Worm (Caenorhabditis elegans) whole organism, young adult: ENCODE measurements around the gene cyp-31A5.

ENCODE experiments used
- B0019.2 ChIP-seq: fragments of 200-800 bp; sonication (Bioruptor generic); conservative IDR thresholded peaks from 2 replicates; pipeline ENCODE4 v1.3.6; 2022; ENCODE audit warnings: missing genetic modification reagents, missing genetic modification characterization, missing compliant biosample characterization
- B0035.1 ChIP-seq: sonication (generic microtip); optimal IDR thresholded peaks from 2 replicates; lab custom pipeline; 2016; ENCODE audit warnings: missing genetic modification characterization, mild to moderate bottlenecking, missing compliant biosample characterization, missing genotype, missing genetic modification reagents
- B0336.3 ChIP-seq: fragments of 200-800 bp; sonication (Bioruptor generic); IDR thresholded peaks from 2 replicates; pipeline ENCODE4 v1.3.6; 2022; ENCODE audit warnings: missing genetic modification characterization, missing compliant biosample characterization
- C17E4.6 ChIP-seq: fragments of 200-800 bp; sonication (Bioruptor generic); IDR thresholded peaks from 2 replicates; pipeline ENCODE4 v1.3.6; 2022; ENCODE audit warnings: missing genetic modification reagents, missing genetic modification characterization, missing compliant biosample characterization
- F23B12.7 ChIP-seq: sonication (generic microtip); optimal IDR thresholded peaks from 2 replicates; lab custom pipeline; 2017; ENCODE audit warnings: missing genetic modification characterization, mild to moderate bottlenecking, missing compliant biosample characterization, antibody characterized with exemption, moderate library complexity; ENCODE audit not compliant: insufficient read depth
- F33H1.4 ChIP-seq: fragments of 200-800 bp; sonication (Bioruptor generic); IDR thresholded peaks from 2 replicates; pipeline ENCODE4 v1.3.6; 2022; ENCODE audit warnings: missing genetic modification reagents, missing genetic modification characterization, missing compliant biosample characterization
- F37B4.10 ChIP-seq: fragments of 200-800 bp; sonication (Bioruptor generic); IDR thresholded peaks from 2 replicates; pipeline ENCODE4 v1.3.6; 2022; ENCODE audit warnings: missing genetic modification characterization, missing compliant biosample characterization
- F52B5.7 ChIP-seq: sonication (generic microtip); optimal IDR thresholded peaks from 2 replicates; lab custom pipeline; 2016; ENCODE audit warnings: mild to moderate bottlenecking, missing genetic modification characterization, missing compliant biosample characterization
- K11D2.4 ChIP-seq: fragments of 200-800 bp; sonication (Bioruptor generic); IDR thresholded peaks from 2 replicates; pipeline ENCODE4 v1.3.6; 2022; ENCODE audit warnings: missing genetic modification reagents, missing genetic modification characterization, missing compliant biosample characterization
- K12H6.12 ChIP-seq: fragments of 200-800 bp; sonication (Bioruptor generic); optimal IDR thresholded peaks from 2 replicates; lab custom pipeline; 2018; ENCODE audit warnings: mild to moderate bottlenecking, missing genetic modification characterization, missing compliant biosample characterization
- T07F8.4 ChIP-seq: sonication (generic microtip); optimal IDR thresholded peaks from 2 replicates; lab custom pipeline; 2016; ENCODE audit warnings: mild to moderate bottlenecking, missing genetic modification characterization, moderate library complexity, missing compliant biosample characterization
- Y56A3A.18 ChIP-seq: fragments of 200-800 bp; sonication (Bioruptor generic); IDR thresholded peaks from 2 replicates; pipeline ENCODE4 v1.3.6; 2022; ENCODE audit warnings: missing genetic modification reagents, missing genetic modification characterization, missing compliant biosample characterization
- Y95B8A.8 ChIP-seq: fragments of 200-800 bp; sonication (Bioruptor generic); IDR thresholded peaks from 2 replicates; pipeline ENCODE4 v1.3.6; 2022; ENCODE audit warnings: missing genetic modification reagents, missing genetic modification characterization, missing compliant biosample characterization
- ama-1 ChIP-seq, 3 experiments: fragments of 150-350 bp in 1 of 3; sonication (generic microtip) in 2 of 3; optimal IDR thresholded peaks; 2 replicates each; lab custom pipeline; 2014 to 2018; ENCODE audit warnings: missing biosample characterization in 2 of 3, missing genetic modification characterization in 2 of 3, missing genetic modification reagents in 2 of 3
- aptf-2 ChIP-seq: fragments of 200-800 bp; sonication (Bioruptor generic); conservative IDR thresholded peaks from 2 replicates; pipeline ENCODE4 v1.3.6; 2022; ENCODE audit warnings: missing genetic modification reagents, missing genetic modification characterization, missing compliant biosample characterization
- athp-1 ChIP-seq: sonication (generic microtip); optimal IDR thresholded peaks from 2 replicates; lab custom pipeline; 2017; ENCODE audit warnings: mild to moderate bottlenecking, missing genetic modification characterization, missing compliant biosample characterization
- attf-3 ChIP-seq: fragments of 200-800 bp; sonication (Bioruptor generic); conservative IDR thresholded peaks from 2 replicates; pipeline ENCODE4 v1.3.6; 2022; ENCODE audit warnings: missing genetic modification reagents, missing genetic modification characterization, missing compliant biosample characterization
- bed-1 ChIP-seq: fragments of 200-800 bp; sonication (Bioruptor generic); IDR thresholded peaks from 2 replicates; pipeline ENCODE4 v1.3.6; 2022; ENCODE audit warnings: missing genetic modification reagents, missing genetic modification characterization, missing compliant biosample characterization
- ccch-3 ChIP-seq: fragments of 200-800 bp; sonication (Bioruptor generic); optimal IDR thresholded peaks from 2 replicates; lab custom pipeline; 2018; ENCODE audit warnings: mild to moderate bottlenecking, missing genetic modification characterization, missing compliant biosample characterization
- cebp-1 ChIP-seq, 2 experiments: fragments of 200-800 bp in 1 of 2; sonication (Bioruptor generic) in 1 of 2; sonication (generic microtip) in 1 of 2; IDR thresholded peaks in 1 of 2; optimal IDR thresholded peaks in 1 of 2; 2 replicates each; pipeline versions ENCODE4 v1.3.6 to Lab custom; 2017 to 2022; ENCODE audit warnings: missing compliant biosample characterization in 2 of 2, missing genetic modification characterization in 2 of 2, mild to moderate bottlenecking in 1 of 2, missing genetic modification reagents in 1 of 2, moderate library complexity in 1 of 2
- cebp-2 ChIP-seq: fragments of 200-800 bp; sonication (Bioruptor generic); IDR thresholded peaks from 2 replicates; pipeline ENCODE4 v1.3.6; 2022; ENCODE audit warnings: missing genetic modification characterization, missing compliant biosample characterization
- ceh-100 ChIP-seq: fragments of 200-800 bp; sonication (Bioruptor generic); IDR thresholded peaks from 2 replicates; pipeline ENCODE4 v1.3.6; 2022; ENCODE audit warnings: missing genetic modification reagents, missing genetic modification characterization, missing compliant biosample characterization
- ceh-79 ChIP-seq: sonication (generic microtip); optimal IDR thresholded peaks from 2 replicates; lab custom pipeline; 2017; ENCODE audit warnings: mild to moderate bottlenecking, missing genetic modification characterization, missing compliant biosample characterization
- chd-7 ChIP-seq: sonication (generic microtip); optimal IDR thresholded peaks from 2 replicates; lab custom pipeline; 2016; ENCODE audit warnings: mild to moderate bottlenecking, missing genetic modification characterization, moderate library complexity, missing compliant biosample characterization
- dpl-1 ChIP-seq: fragments of 150-350 bp; optimal IDR thresholded peaks from 2 replicates; lab custom pipeline; 2014; ENCODE audit warnings: missing biosample characterization, missing genetic modification reagents, missing genetic modification characterization
- egl-18 ChIP-seq: fragments of 200-800 bp; sonication (Bioruptor generic); IDR thresholded peaks from 2 replicates; pipeline ENCODE4 v1.3.6; 2022; ENCODE audit warnings: missing genetic modification reagents, missing genetic modification characterization, missing compliant biosample characterization
- ets-4 ChIP-seq: fragments of 200-800 bp; sonication (Bioruptor generic); optimal IDR thresholded peaks from 2 replicates; lab custom pipeline; 2018; ENCODE audit warnings: mild to moderate bottlenecking, missing genetic modification characterization, missing compliant biosample characterization
- gei-17 ChIP-seq: fragments of 200-800 bp; sonication (Bioruptor generic); optimal IDR thresholded peaks from 2 replicates; lab custom pipeline; 2018; ENCODE audit warnings: mild to moderate bottlenecking, missing genetic modification characterization, missing compliant biosample characterization
- hmg-1.2 ChIP-seq: fragments of 200-800 bp; sonication (Bioruptor generic); IDR thresholded peaks from 2 replicates; pipeline ENCODE4 v1.3.6; 2022; ENCODE audit warnings: missing genetic modification reagents, missing genetic modification characterization, missing compliant biosample characterization
- hrde-1 ChIP-seq: sonication (generic microtip); optimal IDR thresholded peaks from 2 replicates; lab custom pipeline; 2016; ENCODE audit warnings: missing genetic modification characterization, mild to moderate bottlenecking, missing compliant biosample characterization, moderate library complexity, missing genotype, missing genetic modification reagents, borderline replicate concordance
- let-526 ChIP-seq: fragments of 200-800 bp; sonication (Bioruptor generic); IDR thresholded peaks from 2 replicates; pipeline ENCODE4 v1.3.6; 2022; ENCODE audit warnings: missing genetic modification reagents, missing genetic modification characterization, missing compliant biosample characterization
- let-607 ChIP-seq, 2 experiments: fragments of 200-800 bp in 1 of 2; sonication (Bioruptor generic) in 1 of 2; sonication (generic microtip) in 1 of 2; optimal IDR thresholded peaks; 2 replicates each; lab custom pipeline; 2016 to 2018; ENCODE audit warnings: mild to moderate bottlenecking in 2 of 2, missing compliant biosample characterization in 2 of 2, missing genetic modification characterization in 2 of 2, moderate library complexity in 2 of 2, missing genotype in 1 of 2
- madf-3 ChIP-seq: fragments of 200-800 bp; sonication (Bioruptor generic); IDR thresholded peaks from 2 replicates; pipeline ENCODE4 v1.3.6; 2022; ENCODE audit warnings: missing genetic modification reagents, missing genetic modification characterization, missing compliant biosample characterization
- mel-28 ChIP-seq: sonication (generic microtip); optimal IDR thresholded peaks from 2 replicates; lab custom pipeline; 2016; ENCODE audit warnings: borderline replicate concordance, mild to moderate bottlenecking, missing genetic modification characterization, missing compliant biosample characterization
- mes-4 ChIP-seq: sonication (generic microtip); optimal IDR thresholded peaks from 2 replicates; lab custom pipeline; 2016; ENCODE audit warnings: missing genotype, missing genetic modification characterization, missing compliant biosample characterization
- mxl-1 ChIP-seq: sonication (generic microtip); optimal IDR thresholded peaks from 2 replicates; lab custom pipeline; 2016; ENCODE audit warnings: missing genetic modification characterization, missing compliant biosample characterization
- nhr-120 ChIP-seq: fragments of 200-800 bp; sonication (Bioruptor generic); IDR thresholded peaks from 2 replicates; pipeline ENCODE4 v1.3.6; 2022; ENCODE audit warnings: missing genetic modification characterization, missing compliant biosample characterization
- nhr-179 ChIP-seq: sonication (generic microtip); optimal IDR thresholded peaks from 2 replicates; lab custom pipeline; 2016; ENCODE audit warnings: mild to moderate bottlenecking, missing genetic modification characterization, missing compliant biosample characterization
- pha-4 ChIP-seq: fragments of 150-350 bp; sonication (generic microtip); optimal IDR thresholded peaks from 2 replicates; lab custom pipeline; 2014; ENCODE audit warnings: missing biosample characterization, missing genetic modification reagents, missing genetic modification characterization
- snpc-3.4 ChIP-seq: sonication (generic microtip); optimal IDR thresholded peaks from 2 replicates; lab custom pipeline; 2017; ENCODE audit warnings: missing genetic modification characterization, mild to moderate bottlenecking, missing compliant biosample characterization, antibody characterized with exemption, moderate library complexity, missing genotype, missing genetic modification reagents
- somi-1 ChIP-seq: fragments of 200-800 bp; sonication (Bioruptor generic); optimal IDR thresholded peaks from 2 replicates; lab custom pipeline; 2018; ENCODE audit warnings: mild to moderate bottlenecking, missing genetic modification characterization, missing compliant biosample characterization
- tbx-9 ChIP-seq: sonication (generic microtip); optimal IDR thresholded peaks from 2 replicates; lab custom pipeline; 2016; ENCODE audit warnings: borderline replicate concordance, missing genetic modification characterization, inconsistent platforms, missing compliant biosample characterization
- unc-130 ChIP-seq: sonication (generic microtip); optimal IDR thresholded peaks from 2 replicates; lab custom pipeline; 2016; ENCODE audit warnings: missing genetic modification reagents, missing genetic modification characterization, missing compliant biosample characterization
- zfh-2 ChIP-seq: fragments of 200-800 bp; sonication (Bioruptor generic); conservative IDR thresholded peaks from 2 replicates; pipeline ENCODE4 v1.3.6; 2022; ENCODE audit warnings: missing genetic modification reagents, missing genetic modification characterization, missing compliant biosample characterization
- zim-3 ChIP-seq: sonication (generic microtip); optimal IDR thresholded peaks from 2 replicates; lab custom pipeline; 2017; ENCODE audit warnings: mild to moderate bottlenecking, missing genetic modification characterization, moderate library complexity, missing compliant biosample characterization
- ztf-22 ChIP-seq: fragments of 200-800 bp; sonication (Bioruptor generic); optimal IDR thresholded peaks from 2 replicates; lab custom pipeline; 2018; ENCODE audit warnings: mild to moderate bottlenecking, missing genetic modification characterization, moderate library complexity, missing compliant biosample characterization
- ztf-26 ChIP-seq: sonication (generic microtip); optimal IDR thresholded peaks from 2 replicates; lab custom pipeline; 2017; ENCODE audit warnings: missing genetic modification characterization, missing compliant biosample characterization

cyp-31A5 gene

ce11 chrIV:13369120-13369842 is 31.8 kb upstream of the cyp-31A5 start, which contains the start of gene agt-1 (continued):
- no peak for TF ChIP-seq B0019.2 (GFP tag; lab: Robert Waterston, UW)
- TF ChIP-seq zfh-2, result peak; percentile 84
- no peak for TF ChIP-seq snpc-3.4
- no peak for TF ChIP-seq F23B12.7 (tag; lab: Kevin White, UChicago)
- no peak for TF ChIP-seq dpl-1
- TF ChIP-seq T07F8.4 (tag; lab: Kevin White, UChicago), result no peak
- no peak for TF ChIP-seq B0035.1 (tag; lab: Kevin White, UChicago)
- TF ChIP-seq cebp-1 (GFP tag; IDR thresholded peaks at IDR 0.05; lab: Robert Waterston, UW), result no peak
- TF ChIP-seq cebp-1 (tag; optimal IDR thresholded peaks at IDR 0.05; lab: Kevin White, UChicago), result peak; percentile 5
- no peak for TF ChIP-seq K11D2.4
- no peak for TF ChIP-seq ceh-100 (GFP tag; lab: Robert Waterston, UW)
- peak; percentile 89 for TF ChIP-seq cebp-2 (GFP tag; lab: Robert Waterston, UW)
- no peak for TF ChIP-seq ama-1 (optimal IDR thresholded peaks at IDR 0.05; lab: Kevin White, UChicago)
- TF ChIP-seq ama-1 (GFP tag; optimal IDR thresholded peaks at IDR 0.05; lab: Kevin White, UChicago), result peak in 1 of 2 experiments; percentile 60
- no peak for TF ChIP-seq let-526 (GFP tag; lab: Robert Waterston, UW)
- no peak for TF ChIP-seq K12H6.12
- no peak for TF ChIP-seq madf-3 (GFP tag; lab: Robert Waterston, UW)
- TF ChIP-seq athp-1 (tag; lab: Kevin White, UChicago), result peak; percentile 29
- peak; percentile 68 for TF ChIP-seq B0336.3 (GFP tag; lab: Robert Waterston, UW)
- no peak for TF ChIP-seq ets-4
- no peak for TF ChIP-seq F52B5.7 (tag; lab: Kevin White, UChicago)
- TF ChIP-seq aptf-2 (GFP tag; lab: Robert Waterston, UW), result no peak
- TF ChIP-seq ztf-22 (GFP tag; lab: Kevin White, UChicago), result no peak
- no peak for TF ChIP-seq pha-4 (tag; lab: Kevin White, UChicago)
- TF ChIP-seq Y56A3A.18 (GFP tag; lab: Robert Waterston, UW), result peak; percentile 69
- TF ChIP-seq ztf-26, result no peak
- no peak for TF ChIP-seq mxl-1 (tag; lab: Kevin White, UChicago)
- TF ChIP-seq F33H1.4 (GFP tag; lab: Robert Waterston, UW), result peak; percentile 47
- TF ChIP-seq nhr-120, result no peak
- no peak for TF ChIP-seq hmg-1.2 (GFP tag; lab: Robert Waterston, UW)
- TF ChIP-seq ccch-3, result no peak
- 0 out of 2 replicates have a peak, but pooled peaks have one; percentile 34 for TF ChIP-seq Y95B8A.8 (GFP tag; lab: Robert Waterston, UW)
- no peak for TF ChIP-seq zim-3
- TF ChIP-seq gei-17 (GFP tag; lab: Kevin White, UChicago), result no peak
- no peak for TF ChIP-seq F37B4.10 (GFP tag; lab: Robert Waterston, UW)
- peak; percentile 33 for TF ChIP-seq hrde-1 (tag; lab: Kevin White, UChicago)
- TF ChIP-seq egl-18 (GFP tag; lab: Robert Waterston, UW), result no peak
- no peak for TF ChIP-seq tbx-9 (tag; lab: Kevin White, UChicago)
- no peak for TF ChIP-seq mes-4 (tag; lab: Kevin White, UChicago)
- no peak for TF ChIP-seq nhr-179 (tag; lab: Kevin White, UChicago)
- TF ChIP-seq let-607 (tag; optimal IDR thresholded peaks at IDR 0.05; lab: Kevin White, UChicago), result no peak
- TF ChIP-seq ceh-79, result peak; percentile 42
- TF ChIP-seq bed-1 (GFP tag; lab: Robert Waterston, UW), result no peak
- TF ChIP-seq somi-1 (GFP tag; lab: Kevin White, UChicago), result no peak
- peak; percentile 31 for TF ChIP-seq chd-7 (tag; lab: Kevin White, UChicago)
- TF ChIP-seq C17E4.6 (GFP tag; lab: Robert Waterston, UW), result no peak
- no peak for TF ChIP-seq attf-3 (GFP tag; lab: Robert Waterston, UW)
- TF ChIP-seq unc-130 (GFP tag; lab: Kevin White, UChicago), result no peak
- TF ChIP-seq mel-28, result no peak
